Worm (Caenorhabditis elegans): Measurements from ENCODE around the gene srd-31.

DNA sequence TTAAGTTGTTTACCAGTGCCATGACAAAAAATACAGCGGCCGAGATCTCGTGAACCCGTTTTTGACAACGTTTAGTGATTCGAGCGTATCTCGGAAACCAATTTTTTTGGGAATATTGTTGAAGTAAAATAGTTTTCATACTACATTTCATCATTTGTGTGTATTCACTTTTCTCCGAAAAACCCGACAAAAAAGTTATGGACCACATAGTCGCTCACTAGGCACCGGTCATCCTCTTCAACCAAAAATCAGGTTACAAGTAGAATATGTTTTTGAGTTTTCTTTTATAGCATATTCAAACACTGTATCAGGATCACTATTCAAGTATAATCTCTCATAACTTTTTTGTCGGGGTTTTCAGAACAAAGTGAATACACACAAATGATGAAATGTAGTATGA is 7.2 kb upstream of the srd-31 start:
- TF ChIP-seq T22C8.4 (GFP tag; IDR thresholded peaks at IDR 0.05): no peak
- no peak for TF ChIP-seq flt-1 (GFP tag; IDR thresholded peaks at IDR 0.05)
- no peak for TF ChIP-seq ztf-29 (GFP tag; IDR thresholded peaks at IDR 0.05)
- TF ChIP-seq med-1 (GFP tag; optimal IDR thresholded peaks at IDR 0.05; ENCODE audit: insufficient read depth): no peak
- TF ChIP-seq ref-1 (GFP tag; conservative IDR thresholded peaks at IDR 0.05): no peak
- no peak for TF ChIP-seq klf-2 (GFP tag; conservative IDR thresholded peaks at IDR 0.05)
- no peak for TF ChIP-seq cog-1 (tag; optimal IDR thresholded peaks at IDR 0.05)

Data from whole organism, midembryonic.